Worm (Caenorhabditis elegans) whole organism, L1 larva: Measurements from ENCODE around the gene pgp-11.
A peak's percentile ranks its signal among the peaks of the same experiment; 100 is the strongest.

ENCODE experiments used
- C04F5.9 ChIP-seq: sonication (generic microtip); optimal IDR thresholded peaks from 2 replicates; lab custom pipeline; 2016; ENCODE audit warnings: missing genetic modification characterization, missing compliant biosample characterization
- C34B4.2 ChIP-seq: sonication (generic microtip); optimal IDR thresholded peaks from 2 replicates; lab custom pipeline; 2017; ENCODE audit warnings: mild to moderate bottlenecking, missing genetic modification characterization, missing compliant biosample characterization
- F16B12.6 ChIP-seq: fragments of 150-350 bp; optimal IDR thresholded peaks from 2 replicates; lab custom pipeline; 2014; ENCODE audit warnings: missing biosample characterization, missing genetic modification characterization
- aha-1 ChIP-seq: fragments of 150-350 bp; optimal IDR thresholded peaks from 2 replicates; lab custom pipeline; 2014; ENCODE audit warnings: missing biosample characterization, missing genetic modification characterization
- ama-1 ChIP-seq: fragments of 150-350 bp; optimal IDR thresholded peaks from 2 replicates; lab custom pipeline; 2014
- ceh-63 ChIP-seq: fragments of 200-800 bp; sonication (Bioruptor generic); optimal IDR thresholded peaks from 2 replicates; lab custom pipeline; 2018; ENCODE audit warnings: mild to moderate bottlenecking, missing genetic modification characterization, missing compliant biosample characterization
- ceh-8 ChIP-seq: fragments of 200-800 bp; sonication (Bioruptor generic); optimal IDR thresholded peaks from 2 replicates; lab custom pipeline; 2018; ENCODE audit warnings: mild to moderate bottlenecking, missing genetic modification characterization, moderate library complexity, missing compliant biosample characterization
- ceh-90 ChIP-seq: sonication (generic microtip); optimal IDR thresholded peaks from 2 replicates; lab custom pipeline; 2016; ENCODE audit warnings: missing genetic modification characterization, missing compliant biosample characterization
- ces-1 ChIP-seq: fragments of 150-350 bp; optimal IDR thresholded peaks from 2 replicates; lab custom pipeline; 2014; ENCODE audit warnings: missing biosample characterization, missing genetic modification reagents, missing genetic modification characterization
- dpl-1 ChIP-seq, 3 experiments: fragments of 150-350 bp in 2 of 3; sonication (generic microtip) in 1 of 3; optimal IDR thresholded peaks; 2 replicates each; lab custom pipeline; 2014 to 2017; ENCODE audit warnings: missing biosample characterization in 3 of 3, missing genetic modification characterization in 3 of 3, missing genetic modification reagents in 3 of 3
- dsc-1 ChIP-seq: sonication (generic microtip); optimal IDR thresholded peaks from 2 replicates; lab custom pipeline; 2016; ENCODE audit warnings: mild to moderate bottlenecking, missing genetic modification characterization, missing compliant biosample characterization
- efl-1 ChIP-seq, 4 experiments: fragments of 150-350 bp; optimal IDR thresholded peaks in 3 of 4; peaks in 1 of 4; 1 replicate in 1 of 4; 2 replicates in 3 of 4; lab custom pipeline; 2014; ENCODE audit warnings: missing biosample characterization in 2 of 4, missing genetic modification characterization in 2 of 4, missing genetic modification reagents in 2 of 4
- elt-2 ChIP-seq: sonication (generic microtip); optimal IDR thresholded peaks from 2 replicates; lab custom pipeline; 2016; ENCODE audit warnings: missing genetic modification characterization, mild to moderate bottlenecking, inconsistent platforms, missing compliant biosample characterization, missing genetic modification reagents
- fkh-10 ChIP-seq: sonication (generic microtip); optimal IDR thresholded peaks from 2 replicates; lab custom pipeline; 2017; ENCODE audit warnings: missing biosample characterization, missing genetic modification reagents, missing genetic modification characterization
- fkh-4 ChIP-seq: sonication (generic microtip); optimal IDR thresholded peaks from 2 replicates; lab custom pipeline; 2016; ENCODE audit warnings: missing compliant biosample characterization, missing genetic modification characterization, borderline replicate concordance
- grh-1 ChIP-seq: fragments of 200-800 bp; sonication (Bioruptor generic); IDR thresholded peaks from 2 replicates; pipeline ENCODE4 v1.3.6; 2022; ENCODE audit warnings: missing genetic modification reagents, missing genetic modification characterization, missing compliant biosample characterization
- hlh-4 ChIP-seq: sonication (generic microtip); optimal IDR thresholded peaks from 2 replicates; lab custom pipeline; 2016; ENCODE audit warnings: mild to moderate bottlenecking, missing genetic modification characterization, missing compliant biosample characterization
- isw-1 ChIP-seq: fragments of 200-800 bp; sonication (Bioruptor generic); IDR thresholded peaks from 2 replicates; pipeline ENCODE4 v1.3.6; 2022; ENCODE audit warnings: missing genetic modification characterization, missing compliant biosample characterization
- lin-14 ChIP-seq: fragments of 200-800 bp; sonication (Bioruptor generic); optimal IDR thresholded peaks from 2 replicates; lab custom pipeline; 2018; ENCODE audit warnings: mild to moderate bottlenecking, missing genetic modification characterization, moderate library complexity, missing compliant biosample characterization
- lin-39 ChIP-seq: fragments of 150-350 bp; optimal IDR thresholded peaks from 2 replicates; lab custom pipeline; 2014; ENCODE audit warnings: missing biosample characterization, missing genetic modification reagents, missing genetic modification characterization
- mab-9 ChIP-seq: fragments of 200-800 bp; sonication (Bioruptor generic); IDR thresholded peaks from 2 replicates; pipeline ENCODE4 v1.3.6; 2022; ENCODE audit warnings: missing genetic modification reagents, missing genetic modification characterization, missing compliant biosample characterization
- mdl-1 ChIP-seq, 2 experiments: fragments of 150-350 bp; optimal IDR thresholded peaks; 2 replicates each; lab custom pipeline; 2014 to 2017; ENCODE audit warnings: missing biosample characterization in 2 of 2, missing genetic modification characterization in 2 of 2, inconsistent platforms in 1 of 2
- nhr-11 ChIP-seq: fragments of 150-350 bp; optimal IDR thresholded peaks from 2 replicates; lab custom pipeline; 2014; ENCODE audit warnings: missing biosample characterization, missing genetic modification characterization
- nhr-12 ChIP-seq: sonication (generic microtip); optimal IDR thresholded peaks from 2 replicates; lab custom pipeline; 2017; ENCODE audit warnings: missing biosample characterization, missing genetic modification characterization
- nhr-19 ChIP-seq: fragments of 200-800 bp; sonication (Bioruptor generic); conservative IDR thresholded peaks from 2 replicates; pipeline ENCODE4 v1.3.6; 2022; ENCODE audit warnings: missing genetic modification characterization, missing compliant biosample characterization
- nhr-237 ChIP-seq: fragments of 150-350 bp; optimal IDR thresholded peaks from 2 replicates; lab custom pipeline; 2014; ENCODE audit warnings: missing biosample characterization, missing genetic modification characterization
- nhr-28 ChIP-seq: fragments of 150-350 bp; optimal IDR thresholded peaks from 2 replicates; lab custom pipeline; 2014; ENCODE audit warnings: missing biosample characterization, missing genetic modification characterization
- nhr-47 ChIP-seq: sonication (generic microtip); optimal IDR thresholded peaks from 2 replicates; lab custom pipeline; 2016; ENCODE audit warnings: mild to moderate bottlenecking, missing genetic modification characterization, moderate library complexity, missing compliant biosample characterization
- nhr-71 ChIP-seq: sonication (generic microtip); optimal IDR thresholded peaks from 2 replicates; lab custom pipeline; 2016; ENCODE audit warnings: mild to moderate bottlenecking, missing genetic modification characterization, moderate library complexity, missing compliant biosample characterization
- nhr-84 ChIP-seq: sonication (generic microtip); optimal IDR thresholded peaks from 2 replicates; lab custom pipeline; 2017; ENCODE audit warnings: missing biosample characterization, missing genetic modification characterization
- nhr-90 ChIP-seq: sonication (generic microtip); optimal IDR thresholded peaks from 2 replicates; lab custom pipeline; 2016; ENCODE audit warnings: mild to moderate bottlenecking, missing genetic modification characterization, missing compliant biosample characterization; ENCODE audit not compliant: poor library complexity
- snu-23 ChIP-seq: sonication (generic microtip); optimal IDR thresholded peaks from 2 replicates; lab custom pipeline; 2016; ENCODE audit warnings: missing genetic modification characterization, missing compliant biosample characterization
- sptf-1 ChIP-seq: fragments of 150-350 bp; optimal IDR thresholded peaks from 2 replicates; lab custom pipeline; 2014; ENCODE audit warnings: missing biosample characterization, missing genetic modification characterization
- tbx-2 ChIP-seq: sonication (generic microtip); optimal IDR thresholded peaks from 2 replicates; lab custom pipeline; 2016; ENCODE audit warnings: missing genetic modification characterization, missing compliant biosample characterization
- tlp-1 ChIP-seq: fragments of 150-350 bp; optimal IDR thresholded peaks from 2 replicates; lab custom pipeline; 2014; ENCODE audit warnings: missing biosample characterization, missing genetic modification characterization
- unc-62 ChIP-seq: fragments of 150-350 bp; optimal IDR thresholded peaks from 2 replicates; lab custom pipeline; 2014; ENCODE audit warnings: missing biosample characterization, missing genetic modification reagents, missing genetic modification characterization
- unc-86 ChIP-seq: sonication (generic microtip); optimal IDR thresholded peaks from 2 replicates; lab custom pipeline; 2016; ENCODE audit warnings: missing genetic modification characterization, missing compliant biosample characterization
- ztf-4 ChIP-seq: fragments of 150-350 bp; optimal IDR thresholded peaks from 2 replicates; lab custom pipeline; 2014; ENCODE audit warnings: missing biosample characterization, missing genetic modification characterization

The pgp-11 gene

ce11 chrII:7986928-7987327 lies 17.1 kb downstream of the pgp-11 start:
- TF ChIP-seq C04F5.9 (tag; lab: Kevin White, UChicago): no peak
- no peak for TF ChIP-seq hlh-4 (tag; lab: Kevin White, UChicago)
- TF ChIP-seq snu-23 (GFP tag; lab: Kevin White, UChicago): no peak
- no peak for TF ChIP-seq ceh-90 (tag; lab: Kevin White, UChicago)
- TF ChIP-seq efl-1 (optimal IDR thresholded peaks at IDR 0.05; lab: Kevin White, UChicago): no peak
- peak in 1 of 2 experiments; percentile 62 for TF ChIP-seq efl-1 (GFP tag; optimal IDR thresholded peaks at IDR 0.05 in 1 of 2; lab: Kevin White, UChicago)
- peak; percentile 53 for TF ChIP-seq lin-14
- no peak for TF ChIP-seq nhr-237 (tag; lab: Kevin White, UChicago)
- no peak for TF ChIP-seq nhr-28 (tag; lab: Kevin White, UChicago)
- no peak for TF ChIP-seq ceh-8 (GFP tag; lab: Kevin White, UChicago)
- TF ChIP-seq nhr-84 (tag; lab: Kevin White, UChicago): no peak
- TF ChIP-seq F16B12.6: no peak
- TF ChIP-seq ama-1 (lab: Kevin White, UChicago): no peak
- TF ChIP-seq, all 84 proteins: peak for 2

DNA sequence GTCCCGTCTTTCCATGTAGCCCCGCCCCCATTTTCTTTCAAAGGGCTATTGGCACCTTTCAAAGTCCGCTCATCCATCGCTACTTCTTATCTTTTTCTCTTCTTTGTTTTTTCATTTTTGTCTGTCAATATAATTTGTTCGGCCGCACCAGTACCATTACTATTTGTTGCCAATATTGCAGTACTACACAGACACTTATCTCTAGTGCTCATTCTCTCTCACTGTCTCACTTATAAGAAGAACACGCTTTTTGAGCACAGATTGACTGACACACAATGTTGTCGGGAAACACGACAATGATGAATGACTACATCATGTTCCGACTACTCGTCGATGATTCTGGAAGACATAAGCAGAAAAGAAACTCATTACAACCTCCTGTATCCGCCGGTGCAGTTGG lies 19.0 kb downstream of the pgp-11 start:
- TF ChIP-seq mdl-1 (tag; optimal IDR thresholded peaks at IDR 0.05; lab: Kevin White, UChicago): no peak
- no peak for TF ChIP-seq grh-1
- no peak for TF ChIP-seq ztf-4 (tag; lab: Kevin White, UChicago)
- no peak for TF ChIP-seq efl-1 (optimal IDR thresholded peaks at IDR 0.05; lab: Kevin White, UChicago)
- no peak for TF ChIP-seq efl-1 (GFP tag; optimal IDR thresholded peaks at IDR 0.05 in 1 of 2; lab: Kevin White, UChicago)
- no peak for TF ChIP-seq nhr-71 (tag; lab: Kevin White, UChicago)
- no peak for TF ChIP-seq nhr-28 (tag; lab: Kevin White, UChicago)
- no peak for TF ChIP-seq nhr-19
- TF ChIP-seq sptf-1 (tag; lab: Kevin White, UChicago): no peak
- no peak for TF ChIP-seq isw-1 (GFP tag; lab: Robert Waterston, UW)
- TF ChIP-seq ces-1: no peak
- TF ChIP-seq unc-62: no peak
- no peak for TF ChIP-seq elt-2 (tag; lab: Kevin White, UChicago)
- no peak for TF ChIP-seq nhr-11 (tag; lab: Kevin White, UChicago)
- TF ChIP-seq tlp-1: no peak
- TF ChIP-seq nhr-90 (tag; lab: Kevin White, UChicago): no peak
- TF ChIP-seq dsc-1 (tag; lab: Kevin White, UChicago): no peak
- TF ChIP-seq lin-14: no peak

- TF ChIP-seq fkh-10 (GFP tag; lab: Kevin White, UChicago) (peak; percentile 25), unc-86 (tag; lab: Kevin White, UChicago) (peak; percentile 10), dpl-1 (GFP tag; optimal IDR thresholded peaks at IDR 0.05; lab: Kevin White, UChicago) (no peak), lin-14 (peak; percentile 21), nhr-47 (no peak)
- TF ChIP-seq, all 84 proteins: peak for 3
Observed at ce11 chrII:7984071-7984470, 20.0 kb downstream of the pgp-11 start.

DNA sequence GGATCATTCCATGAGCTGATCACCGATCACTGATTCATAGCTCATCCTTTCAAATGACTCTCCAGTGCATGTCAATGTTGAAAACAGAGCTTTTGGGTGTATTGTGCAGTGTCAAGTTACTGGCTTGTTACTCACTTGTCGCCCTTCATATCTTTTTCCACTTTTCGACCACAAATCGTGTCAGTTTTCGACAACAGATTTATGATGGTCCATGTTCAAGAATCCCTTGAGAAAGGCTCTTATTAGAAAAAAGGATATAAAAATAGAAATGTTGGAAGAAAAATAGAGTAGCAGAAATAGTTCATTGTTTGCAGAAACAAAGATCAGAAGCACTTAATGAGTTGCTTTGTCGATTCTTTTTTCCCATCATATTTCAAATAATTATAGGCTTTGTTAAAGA lies 20.6 kb downstream of the pgp-11 start:
- no peak for TF ChIP-seq lin-39 (tag; lab: Kevin White, UChicago)
- TF ChIP-seq ceh-63 (GFP tag; lab: Kevin White, UChicago): no peak
- no peak for TF ChIP-seq C04F5.9 (tag; lab: Kevin White, UChicago)
- TF ChIP-seq aha-1: no peak
- no peak for TF ChIP-seq nhr-12 (tag; lab: Kevin White, UChicago)

DNA sequence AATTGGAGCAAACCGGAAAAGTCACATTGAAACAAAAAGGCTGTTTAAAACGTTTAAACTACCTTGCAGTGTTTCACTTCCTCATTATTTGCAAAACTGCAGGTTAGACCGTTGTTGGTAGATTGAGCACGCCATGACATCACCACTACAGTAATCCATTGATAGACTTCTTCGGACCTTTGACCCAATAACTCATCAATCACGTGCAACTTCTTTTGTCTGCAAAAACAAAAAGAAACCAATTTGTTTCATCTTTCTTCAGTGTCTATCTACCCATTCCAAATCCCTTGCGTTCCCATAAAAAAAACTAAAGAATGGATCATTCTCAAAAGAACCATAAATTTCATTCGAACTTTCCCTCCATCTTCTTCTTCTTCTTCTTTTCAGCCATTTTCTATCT lies 23.0 kb downstream of the pgp-11 start:
- TF ChIP-seq F16B12.6 (no peak), unc-62 (no peak), tbx-2 (no peak), ceh-90 (tag; lab: Kevin White, UChicago) (no peak), fkh-4 (tag; lab: Kevin White, UChicago) (no peak), efl-1 (optimal IDR thresholded peaks at IDR 0.05; lab: Kevin White, UChicago) (no peak), efl-1 (GFP tag; optimal IDR thresholded peaks at IDR 0.05 in 1 of 2; lab: Kevin White, UChicago) (no peak), nhr-47 (no peak), ama-1 (lab: Kevin White, UChicago) (no peak), mab-9 (no peak), C34B4.2 (tag; lab: Kevin White, UChicago) (no peak)
- TF ChIP-seq, all 84 proteins: peak for 0
